Worm (Caenorhabditis elegans): Measurements from ENCODE around the gene elc-1.

- TF ChIP-seq efl-1 (GFP tag; optimal IDR thresholded peaks at IDR 0.05) = no peak
- TF ChIP-seq lin-26 (GFP tag; IDR thresholded peaks at IDR 0.05) = no peak
- no peak for TF ChIP-seq T07F8.4 (tag; optimal IDR thresholded peaks at IDR 0.05)
- TF ChIP-seq tbx-9 (tag; optimal IDR thresholded peaks at IDR 0.05; ENCODE audit: borderline replicate concordance) = no peak
These were observed 15.4 kb downstream of the elc-1 start, which contains the start of gene pals-19 for ce11 chrIII:1401497-1401990.
